Worm (Caenorhabditis elegans) whole organism, L4 larva: ENCODE results near the gene srv-3.

Experiments
- Y105C5A.15 ChIP-seq: fragments of 200-800 bp; sonication (Bioruptor generic); IDR thresholded peaks from 2 replicates; pipeline ENCODE4 v1.3.6; 2022; ENCODE audit warnings: missing genetic modification characterization, missing compliant biosample characterization
- attf-4 ChIP-seq: sonication (generic microtip); optimal IDR thresholded peaks from 3 replicates; lab custom pipeline; 2017; ENCODE audit warnings: missing biosample characterization, missing genetic modification characterization
- dve-1 ChIP-seq: sonication (generic microtip); optimal IDR thresholded peaks from 2 replicates; lab custom pipeline; 2017; ENCODE audit warnings: antibody characterized with exemption, mild to moderate bottlenecking, missing genetic modification characterization, missing compliant biosample characterization; ENCODE audit not compliant: insufficient read depth
- lim-7 ChIP-seq: fragments of 200-800 bp; sonication (Bioruptor generic); IDR thresholded peaks from 2 replicates; pipeline ENCODE4 v1.3.6; 2022; ENCODE audit warnings: missing genetic modification characterization, missing compliant biosample characterization
- lsy-2 ChIP-seq, 2 experiments: fragments of 150-350 bp in 1 of 2; sonication (generic microtip) in 1 of 2; optimal IDR thresholded peaks; 2 replicates each; lab custom pipeline; 2014 to 2017; ENCODE audit warnings: missing biosample characterization in 2 of 2, missing genetic modification characterization in 2 of 2
- mdl-1 ChIP-seq, 2 experiments: fragments of 150-350 bp in 1 of 2; sonication (generic microtip) in 1 of 2; optimal IDR thresholded peaks; 2 replicates each; lab custom pipeline; 2014 to 2017; ENCODE audit warnings: missing biosample characterization in 2 of 2, missing genetic modification characterization in 2 of 2
- nhr-10 ChIP-seq: fragments of 150-350 bp; optimal IDR thresholded peaks from 2 replicates; lab custom pipeline; 2014; ENCODE audit warnings: missing biosample characterization, missing genetic modification characterization
- nhr-237 ChIP-seq: sonication (generic microtip); optimal IDR thresholded peaks from 2 replicates; lab custom pipeline; 2017; ENCODE audit warnings: missing biosample characterization, missing genetic modification characterization
- nhr-77 ChIP-seq: fragments of 150-350 bp; optimal IDR thresholded peaks from 2 replicates; lab custom pipeline; 2014; ENCODE audit warnings: missing biosample characterization, missing genetic modification characterization
- skn-1 ChIP-seq: fragments of 150-350 bp; optimal IDR thresholded peaks from 2 replicates; lab custom pipeline; 2014; ENCODE audit warnings: missing biosample characterization, missing genetic modification characterization
- unc-130 ChIP-seq: sonication (generic microtip); optimal IDR thresholded peaks from 2 replicates; lab custom pipeline; 2016; ENCODE audit warnings: missing genetic modification reagents, missing genetic modification characterization, missing compliant biosample characterization
- zag-1 ChIP-seq: fragments of 150-350 bp; optimal IDR thresholded peaks from 2 replicates; lab custom pipeline; 2014; ENCODE audit warnings: missing biosample characterization, missing genetic modification characterization
- ztf-11 ChIP-seq: fragments of 150-350 bp; optimal IDR thresholded peaks from 2 replicates; lab custom pipeline; 2014; ENCODE audit warnings: missing biosample characterization, missing genetic modification characterization

DNA sequence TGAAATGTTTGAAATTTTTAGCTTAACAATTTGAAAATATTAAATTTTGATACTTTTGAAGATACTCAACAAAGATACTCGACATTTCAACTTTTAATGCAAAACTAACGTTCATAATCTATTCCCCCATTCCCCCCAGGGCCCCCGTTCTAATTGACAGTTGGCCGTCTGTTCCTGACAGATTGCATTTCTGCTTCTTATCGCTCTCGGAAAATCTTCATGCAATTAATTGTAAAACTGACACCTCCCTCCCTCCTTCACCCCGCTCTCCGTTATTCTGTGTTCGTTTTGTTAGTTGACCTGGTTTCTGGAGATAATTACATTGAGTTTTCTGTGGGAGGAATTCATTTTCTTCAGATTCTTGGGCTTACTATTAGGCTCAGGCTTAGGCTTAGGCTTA is 9.2 kb upstream of the srv-3 start:
- TF ChIP-seq mdl-1 (tag; optimal IDR thresholded peaks at IDR 0.05; lab: Kevin White, UChicago) = no peak
- no peak for TF ChIP-seq Y105C5A.15 (GFP tag; lab: Robert Waterston, UW)
- no peak for TF ChIP-seq nhr-10 (tag; lab: Kevin White, UChicago)
- no peak for TF ChIP-seq ztf-11 (tag; lab: Kevin White, UChicago)
- no peak for TF ChIP-seq nhr-237 (tag; lab: Kevin White, UChicago)
- no peak for TF ChIP-seq skn-1 (tag; lab: Kevin White, UChicago)
- TF ChIP-seq unc-130 (GFP tag; lab: Kevin White, UChicago) = no peak
- TF ChIP-seq attf-4 (tag; lab: Kevin White, UChicago) = no peak
- TF ChIP-seq lsy-2 (tag; optimal IDR thresholded peaks at IDR 0.05; lab: Kevin White, UChicago) = no peak
- no peak for TF ChIP-seq lim-7 (GFP tag; lab: Robert Waterston, UW)
- no peak for TF ChIP-seq nhr-77 (tag; lab: Kevin White, UChicago)
- no peak for TF ChIP-seq dve-1 (tag; lab: Kevin White, UChicago)
- TF ChIP-seq zag-1 = no peak
